Worm (Caenorhabditis elegans): Measurements from ENCODE around the gene F23D12.10.

- no peak for TF ChIP-seq B0310.2 (tag; optimal IDR thresholded peaks at IDR 0.05)
- TF ChIP-seq pes-1 (GFP tag; IDR thresholded peaks at IDR 0.05): no peak
- TF ChIP-seq ama-1 (optimal IDR thresholded peaks at IDR 0.05): no peak
- TF ChIP-seq F13C5.2 (tag; optimal IDR thresholded peaks at IDR 0.05): no peak
- no peak for TF ChIP-seq scrt-1 (GFP tag; IDR thresholded peaks at IDR 0.05)
- no peak for TF ChIP-seq tbx-11 (GFP tag; IDR thresholded peaks at IDR 0.05)
- no peak for TF ChIP-seq hmg-4 (GFP tag; optimal IDR thresholded peaks at IDR 0.05)
- TF ChIP-seq sea-1 (GFP tag; conservative IDR thresholded peaks at IDR 0.05): no peak
- TF ChIP-seq aly-1 (tag; optimal IDR thresholded peaks at IDR 0.05): no peak
These were observed 29.2 kb upstream of the F23D12.10 start, which contains the start of gene F23D12.4 for ce11 chrX:14444701-14445100.
